Fruit fly (Drosophila melanogaster) whole organism, wandering third instar larva: ENCODE results near the gene Pez.

ENCODE experiments used
- CG9705 ChIP-seq: fragments of 200-800 bp; sonication (Bioruptor generic); optimal IDR thresholded peaks from 2 replicates; lab custom pipeline; 2018; ENCODE audit warnings: missing biosample characterization, mild to moderate bottlenecking, missing genetic modification characterization
- CrebA ChIP-seq: fragments of 200-800 bp; sonication (Bioruptor generic); optimal IDR thresholded peaks from 2 replicates; lab custom pipeline; 2016; ENCODE audit warnings: missing biosample characterization, mild to moderate bottlenecking, missing genetic modification characterization, borderline replicate concordance
- Dfd ChIP-seq: fragments of >200 bp; optimal IDR thresholded peaks from 2 replicates; lab custom pipeline; 2017; ENCODE audit warnings: missing biosample characterization, missing genetic modification characterization
- Hr78 ChIP-seq: fragments of >200 bp; optimal IDR thresholded peaks from 2 replicates; lab custom pipeline; 2017; ENCODE audit warnings: missing biosample characterization, missing genetic modification characterization
- Vsx2 ChIP-seq: fragments of 200-300, 225-300 bp; sonication (Bioruptor generic); optimal IDR thresholded peaks from 2 replicates; lab custom pipeline; 2018; ENCODE audit warnings: missing biosample characterization, missing genetic modification characterization; ENCODE audit not compliant: partially characterized antibody
- br ChIP-seq: fragments of 200-800 bp; sonication (Bioruptor generic); optimal IDR thresholded peaks from 2 replicates; lab custom pipeline; 2016; ENCODE audit warnings: missing biosample characterization, missing genetic modification characterization
- brk ChIP-seq: fragments of 200-800 bp; sonication (Bioruptor generic); optimal IDR thresholded peaks from 2 replicates; lab custom pipeline; 2016; ENCODE audit warnings: missing biosample characterization, mild to moderate bottlenecking, missing genetic modification characterization
- dsf ChIP-seq: sonication (Bioruptor generic); optimal IDR thresholded peaks from 2 replicates; lab custom pipeline; 2016; ENCODE audit warnings: missing biosample characterization, missing genetic modification characterization, borderline replicate concordance
- ey ChIP-seq: fragments of 200-800 bp; sonication (Bioruptor generic); optimal IDR thresholded peaks from 2 replicates; lab custom pipeline; 2016; ENCODE audit warnings: missing biosample characterization, missing genetic modification characterization
- fru ChIP-seq: fragments of 200-800 bp; sonication (Bioruptor generic); optimal IDR thresholded peaks from 3 replicates; lab custom pipeline; 2016; ENCODE audit warnings: missing biosample characterization, mild to moderate bottlenecking, missing genetic modification characterization
- psq ChIP-seq: fragments of 200-800 bp; sonication (Bioruptor generic); optimal IDR thresholded peaks from 3 replicates; lab custom pipeline; 2017; ENCODE audit warnings: missing biosample characterization, mild to moderate bottlenecking, missing genetic modification characterization, moderate library complexity
- sv ChIP-seq: fragments of 200-800 bp; sonication (Bioruptor generic); optimal IDR thresholded peaks from 3 replicates; lab custom pipeline; 2016; ENCODE audit warnings: missing biosample characterization, missing genetic modification characterization

- TF ChIP-seq CrebA (GFP tag; lab: Kevin White, UChicago) (no peak), Hr78 (GFP tag; lab: Kevin White, UChicago) (no peak), br (GFP tag; lab: Kevin White, UChicago) (no peak), psq (GFP tag; lab: Kevin White, UChicago) (no peak), Dfd (GFP tag; lab: Kevin White, UChicago) (no peak), dsf (no peak), fru (GFP tag; lab: Kevin White, UChicago) (no peak), CG9705 (no peak), sv (no peak), brk (GFP tag; lab: Kevin White, UChicago) (no peak), Vsx2 (GFP tag; lab: Kevin White, UChicago) (no peak), ey (GFP tag; lab: Kevin White, UChicago) (no peak)
Measured at dm6 chr2L:6385409-6385808, 46.9 kb upstream of the Pez start, which contains the start of gene Nepl6.
